Fruit fly (Drosophila melanogaster) whole organism, prepupa: ENCODE results near the gene Lcp65Ag3.

ENCODE experiments used
- CG10631 ChIP-seq: fragments of 200-800 bp; sonication (Bioruptor generic); optimal IDR thresholded peaks from 2 replicates; lab custom pipeline; 2016; ENCODE audit warnings: missing biosample characterization, missing genetic modification characterization
- CG10669 ChIP-seq: fragments of 200-800 bp; sonication (Bioruptor generic); optimal IDR thresholded peaks from 3 replicates; lab custom pipeline; 2018; ENCODE audit warnings: missing biosample characterization, mild to moderate bottlenecking, missing genetic modification characterization, moderate library complexity
- CG11294 ChIP-seq: fragments of 200-800 bp; sonication (Bioruptor generic); IDR thresholded peaks from 2 replicates; pipeline ENCODE4 v1.3.6; 2022; ENCODE audit warnings: missing biosample characterization, missing genetic modification characterization
- CG11762 ChIP-seq: fragments of 200-800 bp; sonication (Bioruptor generic); optimal IDR thresholded peaks from 3 replicates; lab custom pipeline; 2016; ENCODE audit warnings: missing biosample characterization, missing genetic modification characterization; ENCODE audit not compliant: insufficient read depth
- CG11902 ChIP-seq: fragments of 200-800 bp; sonication (Bioruptor generic); optimal IDR thresholded peaks from 3 replicates; lab custom pipeline; 2016; ENCODE audit warnings: missing biosample characterization, missing genetic modification characterization
- CG15336 ChIP-seq: fragments of 200-800 bp; sonication (Bioruptor generic); IDR thresholded peaks from 2 replicates; pipeline ENCODE4 v1.3.6; 2022; ENCODE audit warnings: missing biosample characterization, missing genetic modification characterization
- CG1621 ChIP-seq: fragments of 200-800 bp; sonication (Bioruptor generic); optimal IDR thresholded peaks from 3 replicates; lab custom pipeline; 2018; ENCODE audit warnings: missing biosample characterization, mild to moderate bottlenecking, missing genetic modification characterization
- CG3032 ChIP-seq: fragments of 200-800 bp; optimal IDR thresholded peaks from 2 replicates; lab custom pipeline; 2019; ENCODE audit warnings: missing biosample characterization, mild to moderate bottlenecking, missing genetic modification characterization, moderate library complexity
- CG32006 ChIP-seq: fragments of 200-800 bp; sonication (Bioruptor generic); optimal IDR thresholded peaks from 3 replicates; lab custom pipeline; 2017; ENCODE audit warnings: missing biosample characterization, mild to moderate bottlenecking, missing genetic modification characterization
- CG3919 ChIP-seq: fragments of 200-800 bp; sonication (Bioruptor generic); optimal IDR thresholded peaks from 3 replicates; lab custom pipeline; 2016; ENCODE audit warnings: missing biosample characterization, missing genetic modification characterization
- CG4318 ChIP-seq: fragments of 200-800 bp; sonication (Bioruptor generic); optimal IDR thresholded peaks from 3 replicates; lab custom pipeline; 2017; ENCODE audit warnings: missing biosample characterization, mild to moderate bottlenecking, missing genetic modification characterization
- CG6163 ChIP-seq: fragments of 200-800 bp; sonication (Bioruptor generic); IDR thresholded peaks from 3 replicates; pipeline ENCODE4 v1.3.6; 2022; ENCODE audit warnings: missing biosample characterization, missing genetic modification characterization
- CG6276 ChIP-seq: fragments of 200-800 bp; sonication (Bioruptor generic); optimal IDR thresholded peaks from 2 replicates; lab custom pipeline; 2017; ENCODE audit warnings: missing biosample characterization, mild to moderate bottlenecking, missing genetic modification characterization
- CG6792 ChIP-seq: fragments of 200-800 bp; sonication (Bioruptor generic); optimal IDR thresholded peaks from 3 replicates; lab custom pipeline; 2016; ENCODE audit warnings: missing biosample characterization, missing genetic modification characterization
- CG6854 ChIP-seq: fragments of 200-800 bp; sonication (Bioruptor generic); optimal IDR thresholded peaks from 2 replicates; lab custom pipeline; 2017; ENCODE audit warnings: missing biosample characterization, mild to moderate bottlenecking, missing genetic modification characterization
- CG7368 ChIP-seq: fragments of 200-800 bp; sonication (Bioruptor generic); optimal IDR thresholded peaks from 3 replicates; lab custom pipeline; 2016; ENCODE audit warnings: missing biosample characterization, missing genetic modification characterization
- CG8119 ChIP-seq: fragments of 200-800 bp; sonication (Bioruptor generic); IDR thresholded peaks from 3 replicates; pipeline ENCODE4 v1.3.6; 2022; ENCODE audit warnings: missing biosample characterization, missing genetic modification characterization
- CG8632 ChIP-seq: fragments of 200-800 bp; sonication (Bioruptor generic); optimal IDR thresholded peaks from 3 replicates; lab custom pipeline; 2016; ENCODE audit warnings: missing biosample characterization, missing genetic modification characterization
- Eip75B ChIP-seq: fragments of 200-800 bp; sonication (Bioruptor generic); optimal IDR thresholded peaks from 3 replicates; lab custom pipeline; 2016; ENCODE audit warnings: missing biosample characterization, missing genetic modification characterization
- Eip78C ChIP-seq: fragments of 200-800 bp; sonication (Bioruptor generic); peaks from one replicate; lab custom pipeline; 2016; ENCODE audit warnings: missing biosample characterization, missing genetic modification characterization
- Eip93F ChIP-seq: fragments of 200-800 bp; sonication (Bioruptor generic); optimal IDR thresholded peaks from 2 replicates; lab custom pipeline; 2016; ENCODE audit warnings: missing biosample characterization, mild to moderate bottlenecking, missing genetic modification characterization
- Ets21C ChIP-seq: fragments of 200-800 bp; sonication (Bioruptor generic); optimal IDR thresholded peaks from 3 replicates; lab custom pipeline; 2016; ENCODE audit warnings: missing biosample characterization, missing genetic modification characterization
- Ets96B ChIP-seq: fragments of 200-800 bp; optimal IDR thresholded peaks from 2 replicates; lab custom pipeline; 2019; ENCODE audit warnings: missing biosample characterization, mild to moderate bottlenecking, missing genetic modification characterization, moderate library complexity
- Gug ChIP-seq: fragments of 200-800 bp; sonication (Bioruptor generic); IDR thresholded peaks from 2 replicates; pipeline ENCODE4 v1.3.6; 2022; ENCODE audit warnings: missing biosample characterization, missing genetic modification characterization
- Hr38 ChIP-seq: sonication (Bioruptor generic); optimal IDR thresholded peaks from 2 replicates; lab custom pipeline; 2016; ENCODE audit warnings: missing biosample characterization, missing genetic modification characterization
- Hr4 ChIP-seq: fragments of 200-800 bp; sonication (Bioruptor generic); optimal IDR thresholded peaks from 3 replicates; lab custom pipeline; 2016; ENCODE audit warnings: missing biosample characterization, missing genetic modification characterization
- Met ChIP-seq: fragments of 200-800 bp; sonication (Bioruptor generic); optimal IDR thresholded peaks from 3 replicates; lab custom pipeline; 2016; ENCODE audit warnings: missing biosample characterization, missing genetic modification characterization
- OdsH ChIP-seq: fragments of 200-800 bp; sonication (Bioruptor generic); optimal IDR thresholded peaks from 3 replicates; lab custom pipeline; 2016; ENCODE audit warnings: missing biosample characterization, missing genetic modification characterization
- Sox102F ChIP-seq: fragments of 200-800 bp; sonication (Bioruptor generic); optimal IDR thresholded peaks from 2 replicates; lab custom pipeline; 2016; ENCODE audit warnings: missing biosample characterization, mild to moderate bottlenecking, missing genetic modification characterization
- Sox14 ChIP-seq: fragments of 200-800 bp; sonication (Bioruptor generic); optimal IDR thresholded peaks from 3 replicates; lab custom pipeline; 2016; ENCODE audit warnings: missing biosample characterization, missing genetic modification characterization
- Sox15 ChIP-seq: fragments of 200-800 bp; sonication (Bioruptor generic); optimal IDR thresholded peaks from 3 replicates; lab custom pipeline; 2016; ENCODE audit warnings: missing biosample characterization, missing genetic modification characterization
- achi ChIP-seq: fragments of 200-800 bp; sonication (Bioruptor generic); optimal IDR thresholded peaks from 3 replicates; lab custom pipeline; 2016; ENCODE audit warnings: missing biosample characterization, missing genetic modification characterization
- acj6 ChIP-seq: fragments of 200-800 bp; sonication (Bioruptor generic); optimal IDR thresholded peaks from 3 replicates; lab custom pipeline; 2016; ENCODE audit warnings: missing biosample characterization, missing genetic modification characterization
- dac ChIP-seq: fragments of 200-800 bp; sonication (Bioruptor generic); optimal IDR thresholded peaks from 2 replicates; lab custom pipeline; 2017; ENCODE audit warnings: missing biosample characterization, mild to moderate bottlenecking, missing genetic modification characterization
- eg ChIP-seq: fragments of 200-800 bp; sonication (Bioruptor generic); IDR thresholded peaks from 3 replicates; pipeline ENCODE4 v1.3.6; 2022; ENCODE audit warnings: missing biosample characterization, missing genetic modification characterization
- esn ChIP-seq: fragments of 200-800 bp; sonication (Bioruptor generic); optimal IDR thresholded peaks from 2 replicates; lab custom pipeline; 2016; ENCODE audit warnings: missing biosample characterization, mild to moderate bottlenecking, missing genetic modification characterization, moderate library complexity
- fd59A ChIP-seq: fragments of 200-800 bp; sonication (Bioruptor generic); optimal IDR thresholded peaks from 2 replicates; lab custom pipeline; 2017; ENCODE audit warnings: missing biosample characterization, mild to moderate bottlenecking, missing genetic modification characterization, missing genetic modification reagents
- fd85E ChIP-seq: fragments of 200-800 bp; sonication (Bioruptor generic); optimal IDR thresholded peaks from 3 replicates; lab custom pipeline; 2016; ENCODE audit warnings: missing biosample characterization, missing genetic modification characterization
- pdm3 ChIP-seq: fragments of 200-800 bp; sonication (Bioruptor generic); optimal IDR thresholded peaks from 3 replicates; lab custom pipeline; 2016; ENCODE audit warnings: missing biosample characterization, missing genetic modification characterization
- salr ChIP-seq, 2 experiments: fragments of 200-800 bp; sonication (Bioruptor generic); optimal IDR thresholded peaks; 3 replicates each; lab custom pipeline; 2016 to 2018; ENCODE audit warnings: missing biosample characterization in 2 of 2, missing genetic modification characterization in 2 of 2, mild to moderate bottlenecking in 1 of 2
- spab ChIP-seq: fragments of 200-800 bp; sonication (Bioruptor generic); optimal IDR thresholded peaks from 2 replicates; lab custom pipeline; 2017; ENCODE audit warnings: missing biosample characterization, mild to moderate bottlenecking, missing genetic modification characterization, missing genetic modification reagents
- svp ChIP-seq: fragments of 200-800 bp; sonication (Bioruptor generic); peaks from one replicate; lab custom pipeline; 2016; ENCODE audit warnings: missing biosample characterization, missing genetic modification characterization
- topi ChIP-seq: fragments of 200-800 bp; sonication (Bioruptor generic); optimal IDR thresholded peaks from 3 replicates; lab custom pipeline; 2016; ENCODE audit warnings: missing biosample characterization, missing genetic modification characterization

Lcp65Ag3 gene

dm6 chr3L:6085157-6085556 lies 45.6 kb downstream of the Lcp65Ag3 start (continued):
- TF ChIP-seq CG4318 (GFP tag; lab: Kevin White, UChicago) (peak; percentile 71), CG10669 (GFP tag; lab: Kevin White, UChicago) (peak; percentile 5), fd59A (GFP tag; lab: Kevin White, UChicago) (peak; percentile 33), Sox15 (GFP tag; lab: Kevin White, UChicago) (peak; percentile 22), CG6792 (GFP tag; lab: Kevin White, UChicago) (peak; percentile 55), CG7368 (GFP tag; lab: Kevin White, UChicago) (no peak), CG11762 (GFP tag; lab: Kevin White, UChicago) (peak; percentile 16), CG3919 (peak; percentile 41), Met (GFP tag; lab: Kevin White, UChicago) (peak; percentile 20), CG8632 (GFP tag; lab: Kevin White, UChicago) (peak; percentile 73), CG10631 (peak; percentile 69), CG11902 (GFP tag; lab: Kevin White, UChicago) (no peak), Ets21C (GFP tag; lab: Kevin White, UChicago) (no peak), Hr38 (GFP tag; lab: Kevin White, UChicago) (no peak), CG3032 (tag; lab: Kevin White, UChicago) (peak; percentile 69), CG11294 (GFP tag; lab: Robert Waterston, UW) (no peak), CG6163 (GFP tag; lab: Robert Waterston, UW) (0 out of 3 replicates have a peak, but pooled peaks have one; percentile 5), Sox102F (GFP tag; lab: Kevin White, UChicago) (peak; percentile 26), Ets96B (peak; percentile 64), Gug (GFP tag; lab: Robert Waterston, UW) (0 out of 2 replicates have a peak, but pooled peaks have one; percentile 14), CG6854 (GFP tag; lab: Kevin White, UChicago) (no peak)

dm6 chr3L:6084446-6084845 lies 46.3 kb downstream of the Lcp65Ag3 start:
- peak; percentile 64 for TF ChIP-seq OdsH
- TF ChIP-seq pdm3 (GFP tag; lab: Kevin White, UChicago) = peak; percentile 46
- TF ChIP-seq CG15336 (GFP tag; lab: Robert Waterston, UW) = peak; percentile 75
- TF ChIP-seq Eip78C = peak; percentile 82
- TF ChIP-seq fd85E = no peak
- TF ChIP-seq acj6 (GFP tag; lab: Kevin White, UChicago) = peak; percentile 46
- TF ChIP-seq dac (GFP tag; lab: Kevin White, UChicago) = no peak
- peak; percentile 45 for TF ChIP-seq achi (GFP tag; lab: Kevin White, UChicago)
- no peak for TF ChIP-seq topi (GFP tag; lab: Kevin White, UChicago)
- peak; percentile 45 for TF ChIP-seq Gug (GFP tag; lab: Robert Waterston, UW)
- TF ChIP-seq CG4318 (GFP tag; lab: Kevin White, UChicago) = peak; percentile 56
- peak; percentile 14 for TF ChIP-seq CG3919
- TF ChIP-seq CG10631 = peak; percentile 63
- TF ChIP-seq CG1621 (tag; lab: Kevin White, UChicago) = no peak
- TF ChIP-seq Sox102F (GFP tag; lab: Kevin White, UChicago) = no peak
- TF ChIP-seq esn = peak; percentile 6
- TF ChIP-seq Eip75B (GFP tag; lab: Kevin White, UChicago) = peak; percentile 9
- peak; percentile 7 for TF ChIP-seq Sox14 (GFP tag; lab: Kevin White, UChicago)
- peak; percentile 19 for TF ChIP-seq CG10669 (GFP tag; lab: Kevin White, UChicago)
- TF ChIP-seq Ets96B = peak; percentile 43
- TF ChIP-seq CG6276 (GFP tag; lab: Kevin White, UChicago) = peak; percentile 19
- TF ChIP-seq CG8119 = peak; percentile 73
- peak; percentile 72 for TF ChIP-seq CG32006
- TF ChIP-seq salr (GFP tag; optimal IDR thresholded peaks at IDR 0.05; lab: Kevin White, UChicago) = peak in 1 of 2 experiments; percentile 46
- peak; percentile 68 for TF ChIP-seq Hr4 (GFP tag; lab: Kevin White, UChicago)
- no peak for TF ChIP-seq spab (GFP tag; lab: Kevin White, UChicago)
- TF ChIP-seq svp (GFP tag; lab: Kevin White, UChicago) = peak; percentile 38
- TF ChIP-seq eg (GFP tag; lab: Robert Waterston, UW) = no peak; the same call in 2 of the 3 replicates
- TF ChIP-seq CG3032 (tag; lab: Kevin White, UChicago) = peak; percentile 26
- no peak for TF ChIP-seq Eip93F
- TF ChIP-seq fd59A (GFP tag; lab: Kevin White, UChicago) = no peak
- TF ChIP-seq CG6163 (GFP tag; lab: Robert Waterston, UW) = peak; percentile 25; the same call in 1 of the 3 replicates
